Worm (Caenorhabditis elegans) whole organism, mixed stage, embryonic: ENCODE data around the gene str-3.

Source experiments
- bed-3 ChIP-seq: fragments of 200-800 bp; sonication (Bioruptor generic); optimal IDR thresholded peaks from 3 replicates; lab custom pipeline; 2018; ENCODE audit warnings: mild to moderate bottlenecking, missing genetic modification characterization, moderate library complexity, missing compliant biosample characterization
- blmp-1 ChIP-seq: fragments of 150-350 bp; optimal IDR thresholded peaks from 2 replicates; lab custom pipeline; 2014; ENCODE audit warnings: missing biosample characterization, missing genetic modification characterization
- pha-4 ChIP-seq: fragments of 150-350 bp; optimal IDR thresholded peaks from 2 replicates; lab custom pipeline; 2018; ENCODE audit warnings: missing biosample characterization, missing genetic modification reagents, missing genetic modification characterization
- snpc-4 ChIP-seq: fragments of 150-350 bp; optimal IDR thresholded peaks from 2 replicates; lab custom pipeline; 2014; ENCODE audit warnings: missing biosample characterization, missing genetic modification characterization

- TF ChIP-seq bed-3 (no peak), pha-4 (no peak), snpc-4 (tag; lab: Kevin White, UChicago) (no peak), blmp-1 (no peak)
These were observed 36.2 kb downstream of the str-3 start, which contains the start of gene ttr-16 for ce11 chrIV:11063962-11064361.
